Worm (Caenorhabditis elegans) whole organism, mixed stage, embryonic: ENCODE measurements around the gene T01G6.10.

Experiments used
- blmp-1 ChIP-seq: fragments of 150-350 bp; optimal IDR thresholded peaks from 2 replicates; lab custom pipeline; 2014; ENCODE audit warnings: missing biosample characterization, missing genetic modification characterization
- ceh-39 ChIP-seq: fragments of 150-350 bp; optimal IDR thresholded peaks from 2 replicates; lab custom pipeline; 2014; ENCODE audit warnings: missing biosample characterization, missing genetic modification characterization
- cnd-1 ChIP-seq: fragments of 200-800 bp; sonication (Bioruptor generic); optimal IDR thresholded peaks from 2 replicates; lab custom pipeline; 2018; ENCODE audit warnings: mild to moderate bottlenecking, missing genetic modification characterization, missing compliant biosample characterization
- flh-1 ChIP-seq: fragments of 200-800 bp; sonication (Bioruptor generic); optimal IDR thresholded peaks from 2 replicates; lab custom pipeline; 2018; ENCODE audit warnings: mild to moderate bottlenecking, missing genetic modification characterization, moderate library complexity, missing compliant biosample characterization
- hlh-1 ChIP-seq: fragments of 150-350 bp; optimal IDR thresholded peaks from 2 replicates; lab custom pipeline; 2014; ENCODE audit warnings: missing biosample characterization, missing genetic modification reagents, missing genetic modification characterization
- nhr-28 ChIP-seq: fragments of 150-350 bp; optimal IDR thresholded peaks from 2 replicates; lab custom pipeline; 2014; ENCODE audit warnings: missing biosample characterization, missing genetic modification characterization
- pha-4 ChIP-seq: fragments of 150-350 bp; optimal IDR thresholded peaks from 2 replicates; lab custom pipeline; 2018; ENCODE audit warnings: missing biosample characterization, missing genetic modification reagents, missing genetic modification characterization
- sptf-1 ChIP-seq: sonication (generic microtip); optimal IDR thresholded peaks from 2 replicates; lab custom pipeline; 2017; ENCODE audit warnings: mild to moderate bottlenecking, missing genetic modification characterization, moderate library complexity, missing compliant biosample characterization
- unc-62 ChIP-seq: fragments of 150-350 bp; optimal IDR thresholded peaks from 2 replicates; lab custom pipeline; 2014; ENCODE audit warnings: missing biosample characterization, missing genetic modification reagents, missing genetic modification characterization
- zip-8 ChIP-seq: fragments of 150-350 bp; optimal IDR thresholded peaks from 2 replicates; lab custom pipeline; 2014; ENCODE audit warnings: missing biosample characterization, missing genetic modification characterization

ce11 chrV:527602-528001 is 24.6 kb upstream of the T01G6.10 start, which contains the start of gene srw-108:
- TF ChIP-seq hlh-1 (tag; lab: Kevin White, UChicago) = no peak
- TF ChIP-seq ceh-39 = no peak
- TF ChIP-seq cnd-1 = no peak
- no peak for TF ChIP-seq sptf-1
- no peak for TF ChIP-seq zip-8 (tag; lab: Kevin White, UChicago)
- no peak for TF ChIP-seq pha-4 (tag; lab: Kevin White, UChicago)
- TF ChIP-seq blmp-1 = no peak
- no peak for TF ChIP-seq unc-62
- no peak for TF ChIP-seq flh-1
- TF ChIP-seq nhr-28 (tag; lab: Kevin White, UChicago) = no peak
